Fruit fly (Drosophila melanogaster) whole organism, embryonic: ENCODE measurements around the gene Nf-YA.

Source experiments
- Bdp1 ChIP-seq: fragments of 200-800 bp; sonication (Bioruptor generic); optimal IDR thresholded peaks from 3 replicates; lab custom pipeline; 2016; ENCODE audit warnings: missing biosample characterization, missing genetic modification characterization
- CG10267 ChIP-seq: fragments of 200-800 bp; sonication (Bioruptor generic); optimal IDR thresholded peaks from 2 replicates; lab custom pipeline; 2018; ENCODE audit warnings: missing biosample characterization, mild to moderate bottlenecking, missing genetic modification characterization, moderate library complexity
- CG10321 ChIP-seq: fragments of 200-800 bp; sonication (Bioruptor generic); IDR thresholded peaks from 2 replicates; pipeline ENCODE4 v1.3.6; 2022; ENCODE audit warnings: missing biosample characterization, missing genetic modification characterization
- CG11504 ChIP-seq: fragments of 200-800 bp; sonication (Bioruptor generic); optimal IDR thresholded peaks from 3 replicates; lab custom pipeline; 2019; ENCODE audit warnings: missing biosample characterization, mild to moderate bottlenecking, missing genetic modification characterization, moderate library complexity
- CG11560 ChIP-seq: fragments of 200-800 bp; sonication (Bioruptor generic); IDR thresholded peaks from 3 replicates; pipeline ENCODE4 v1.3.6; 2022; ENCODE audit warnings: missing biosample characterization, missing genetic modification characterization
- CG12071 ChIP-seq: fragments of 200-800 bp; sonication (Bioruptor generic); optimal IDR thresholded peaks from 3 replicates; lab custom pipeline; 2018; ENCODE audit warnings: missing biosample characterization, mild to moderate bottlenecking, missing genetic modification characterization
- CG14014 ChIP-seq: fragments of 200-800 bp; sonication (Bioruptor generic); IDR thresholded peaks from 2 replicates; pipeline ENCODE4 v1.3.6; 2022; ENCODE audit warnings: missing biosample characterization, missing genetic modification characterization
- CG14050 ChIP-seq: fragments of 200-800 bp; sonication (Bioruptor generic); IDR thresholded peaks from 3 replicates; pipeline ENCODE4 v1.3.6; 2022; ENCODE audit warnings: missing biosample characterization, missing genetic modification characterization
- CG14860 ChIP-seq: fragments of 200-800 bp; sonication (Bioruptor generic); IDR thresholded peaks from 3 replicates; pipeline ENCODE4 v1.3.6; 2022; ENCODE audit warnings: missing biosample characterization, missing genetic modification characterization; ENCODE audit not compliant: partially characterized antibody
- CG15601 ChIP-seq: fragments of 200-800 bp; sonication (Bioruptor generic); optimal IDR thresholded peaks from 3 replicates; lab custom pipeline; 2019; ENCODE audit warnings: missing biosample characterization, mild to moderate bottlenecking, missing genetic modification characterization, moderate library complexity
- CG17361 ChIP-seq: fragments of 200-800 bp; sonication (Bioruptor generic); IDR thresholded peaks from 3 replicates; pipeline ENCODE4 v1.3.6; 2022; ENCODE audit warnings: missing biosample characterization, missing genetic modification characterization
- CG17568 ChIP-seq: fragments of 200-800 bp; sonication (Bioruptor generic); optimal IDR thresholded peaks from 2 replicates; lab custom pipeline; 2018; ENCODE audit warnings: missing biosample characterization, mild to moderate bottlenecking, missing genetic modification characterization, moderate library complexity
- CG17612 ChIP-seq: fragments of 200-800 bp; sonication (Bioruptor generic); IDR thresholded peaks from 2 replicates; pipeline ENCODE4 v1.3.6; 2022; ENCODE audit warnings: missing biosample characterization, missing genetic modification characterization
- CG17802 ChIP-seq: fragments of 200-800 bp; sonication (Bioruptor generic); optimal IDR thresholded peaks from 2 replicates; lab custom pipeline; 2018; ENCODE audit warnings: missing biosample characterization, mild to moderate bottlenecking, missing genetic modification characterization, moderate library complexity
- CG18619 ChIP-seq: fragments of 200-800 bp; sonication (Bioruptor generic); optimal IDR thresholded peaks from 3 replicates; lab custom pipeline; 2017; ENCODE audit warnings: missing biosample characterization, mild to moderate bottlenecking, missing genetic modification characterization
- CG2712 ChIP-seq: fragments of 200-800 bp; optimal IDR thresholded peaks from 3 replicates; lab custom pipeline; 2019; ENCODE audit warnings: missing biosample characterization, mild to moderate bottlenecking, missing genetic modification characterization, moderate library complexity
- CG3065 ChIP-seq: fragments of 200-800 bp; sonication (Bioruptor generic); optimal IDR thresholded peaks from 2 replicates; lab custom pipeline; 2016; ENCODE audit warnings: missing biosample characterization, missing genetic modification characterization
- CG31388 ChIP-seq: fragments of 200-800 bp; sonication (Bioruptor generic); optimal IDR thresholded peaks from 2 replicates; lab custom pipeline; 2016; ENCODE audit warnings: missing biosample characterization, missing genetic modification characterization
- CG4360 ChIP-seq: fragments of 200-800 bp; sonication (Bioruptor generic); IDR thresholded peaks from 2 replicates; pipeline ENCODE4 v1.3.6; 2022; ENCODE audit warnings: missing biosample characterization, missing genetic modification characterization
- CG43689 ChIP-seq: fragments of 200-800 bp; sonication (Bioruptor generic); IDR thresholded peaks from 2 replicates; pipeline ENCODE4 v1.3.6; 2022; ENCODE audit warnings: missing biosample characterization, missing genetic modification characterization
- CG4730 ChIP-seq: fragments of 200-800 bp; sonication (Bioruptor generic); IDR thresholded peaks from 2 replicates; pipeline ENCODE4 v1.3.6; 2022; ENCODE audit warnings: missing biosample characterization, missing genetic modification characterization
- CG9215 ChIP-seq: fragments of 200-800 bp; sonication (Bioruptor generic); IDR thresholded peaks from 2 replicates; pipeline ENCODE4 v1.3.6; 2022; ENCODE audit warnings: missing biosample characterization, missing genetic modification characterization
- CHES-1-like ChIP-seq: fragments of 200-800 bp; sonication (Bioruptor generic); optimal IDR thresholded peaks from 2 replicates; lab custom pipeline; 2016; ENCODE audit warnings: missing biosample characterization, missing genetic modification characterization
- Chrac-16 ChIP-seq: fragments of 200-800 bp; sonication (Bioruptor generic); optimal IDR thresholded peaks from 3 replicates; lab custom pipeline; 2016; ENCODE audit warnings: missing biosample characterization, missing genetic modification characterization
- Dbx ChIP-seq: fragments of 200-800 bp; sonication (Bioruptor generic); IDR thresholded peaks from 3 replicates; pipeline ENCODE4 v1.3.6; 2022; ENCODE audit warnings: missing biosample characterization, missing genetic modification characterization
- Dfd ChIP-seq, 2 experiments: fragments of >200 bp; optimal IDR thresholded peaks; 2 replicates each; lab custom pipeline; 2017; ENCODE audit warnings: missing biosample characterization in 2 of 2, missing genetic modification characterization in 2 of 2
- Doc2 ChIP-seq: fragments of 200-800 bp; sonication (Bioruptor generic); IDR thresholded peaks from 2 replicates; pipeline ENCODE4 v1.3.6; 2022; ENCODE audit warnings: missing biosample characterization, missing genetic modification characterization
- Dp ChIP-seq: fragments of 200-800 bp; sonication (Bioruptor generic); optimal IDR thresholded peaks from 2 replicates; lab custom pipeline; 2018; ENCODE audit warnings: missing biosample characterization, mild to moderate bottlenecking, missing genetic modification characterization, moderate library complexity
- Fer1 ChIP-seq: fragments of 200-800 bp; sonication (Bioruptor generic); optimal IDR thresholded peaks from 2 replicates; lab custom pipeline; 2017; ENCODE audit warnings: missing biosample characterization, mild to moderate bottlenecking, missing genetic modification characterization
- Hsf ChIP-seq: fragments of 200-800 bp; sonication (Bioruptor generic); optimal IDR thresholded peaks from 3 replicates; lab custom pipeline; 2016; ENCODE audit warnings: missing biosample characterization, missing genetic modification characterization
- Sry-δ ChIP-seq: fragments of 200-800 bp; sonication (Bioruptor generic); optimal IDR thresholded peaks from 2 replicates; lab custom pipeline; 2016; ENCODE audit warnings: missing biosample characterization, missing genetic modification characterization
- TFAM ChIP-seq: fragments of 200-800 bp; sonication (Bioruptor generic); optimal IDR thresholded peaks from 2 replicates; lab custom pipeline; 2017; ENCODE audit warnings: missing biosample characterization, missing genetic modification characterization, inconsistent platforms
- btn ChIP-seq: fragments of 200-800 bp; sonication (Bioruptor generic); optimal IDR thresholded peaks from 2 replicates; lab custom pipeline; 2016; ENCODE audit warnings: missing biosample characterization, missing genetic modification characterization
- cato ChIP-seq: fragments of 200-800 bp; sonication (Bioruptor generic); optimal IDR thresholded peaks from 2 replicates; lab custom pipeline; 2016; ENCODE audit warnings: missing biosample characterization, missing genetic modification characterization, borderline replicate concordance
- chn ChIP-seq: fragments of 200-800 bp; sonication (Bioruptor generic); optimal IDR thresholded peaks from 2 replicates; lab custom pipeline; 2016; ENCODE audit warnings: missing biosample characterization, missing genetic modification characterization
- ci ChIP-seq: fragments of 200-800 bp; sonication (Bioruptor generic); IDR thresholded peaks from 3 replicates; pipeline ENCODE4 v1.3.6; 2022; ENCODE audit warnings: missing biosample characterization, missing genetic modification characterization
- cwo ChIP-seq: fragments of 200-800 bp; sonication (Bioruptor generic); optimal IDR thresholded peaks from 3 replicates; lab custom pipeline; 2017; ENCODE audit warnings: missing biosample characterization, missing genetic modification characterization, mild to moderate bottlenecking, moderate library complexity, missing genetic modification reagents
- dmrt11E ChIP-seq: fragments of 200-800 bp; sonication (Bioruptor generic); optimal IDR thresholded peaks from 3 replicates; lab custom pipeline; 2018; ENCODE audit warnings: missing biosample characterization, mild to moderate bottlenecking, missing genetic modification characterization, moderate library complexity
- kni ChIP-seq: fragments of 200-800 bp; sonication (Bioruptor generic); optimal IDR thresholded peaks from 3 replicates; lab custom pipeline; 2017; ENCODE audit warnings: mild to moderate bottlenecking, missing biosample characterization, missing genetic modification reagents, missing genetic modification characterization
- lola ChIP-seq, 3 experiments: fragments of >200 bp in 2 of 3; fragments of 200-800 bp in 1 of 3; sonication (Bioruptor generic) in 1 of 3; optimal IDR thresholded peaks; 2 replicates each; lab custom pipeline; 2017 to 2019; ENCODE audit warnings: missing biosample characterization in 3 of 3, missing genetic modification characterization in 3 of 3, mild to moderate bottlenecking in 1 of 3, moderate library complexity in 1 of 3
- mld ChIP-seq: fragments of 200-800 bp; sonication (Bioruptor generic); IDR thresholded peaks from 3 replicates; pipeline ENCODE4 v1.3.6; 2022; ENCODE audit warnings: missing biosample characterization, missing genetic modification characterization; ENCODE audit not compliant: partially characterized antibody
- peb ChIP-seq: fragments of 200-800 bp; sonication (Bioruptor generic); IDR thresholded peaks from 2 replicates; pipeline ENCODE4 v1.3.6; 2022; ENCODE audit warnings: missing biosample characterization, missing genetic modification characterization
- pita ChIP-seq: fragments of 200-800 bp; sonication (Bioruptor generic); optimal IDR thresholded peaks from 2 replicates; lab custom pipeline; 2017; ENCODE audit warnings: missing biosample characterization, mild to moderate bottlenecking, missing genetic modification characterization
- pnt ChIP-seq: fragments of 200-800 bp; sonication (Bioruptor generic); optimal IDR thresholded peaks from 3 replicates; lab custom pipeline; 2016; ENCODE audit warnings: missing biosample characterization, missing genetic modification characterization
- sim ChIP-seq: fragments of 200-800 bp; sonication (Bioruptor generic); IDR thresholded peaks from 2 replicates; pipeline ENCODE4 v1.3.6; 2022; ENCODE audit warnings: missing biosample characterization, missing genetic modification characterization
- tio ChIP-seq: fragments of 200-800 bp; sonication (Bioruptor generic); optimal IDR thresholded peaks from 2 replicates; lab custom pipeline; 2017; ENCODE audit warnings: missing biosample characterization, missing genetic modification characterization, inconsistent platforms
- tna ChIP-seq: fragments of 200-800 bp; sonication (Bioruptor generic); IDR thresholded peaks from 2 replicates; pipeline ENCODE4 v1.3.6; 2022; ENCODE audit warnings: missing biosample characterization, missing genetic modification characterization; ENCODE audit not compliant: partially characterized antibody
- trh ChIP-seq: fragments of 200-800 bp; sonication (Bioruptor generic); optimal IDR thresholded peaks from 2 replicates; lab custom pipeline; 2016; ENCODE audit warnings: missing biosample characterization, missing genetic modification characterization

Nf-YA gene

DNA sequence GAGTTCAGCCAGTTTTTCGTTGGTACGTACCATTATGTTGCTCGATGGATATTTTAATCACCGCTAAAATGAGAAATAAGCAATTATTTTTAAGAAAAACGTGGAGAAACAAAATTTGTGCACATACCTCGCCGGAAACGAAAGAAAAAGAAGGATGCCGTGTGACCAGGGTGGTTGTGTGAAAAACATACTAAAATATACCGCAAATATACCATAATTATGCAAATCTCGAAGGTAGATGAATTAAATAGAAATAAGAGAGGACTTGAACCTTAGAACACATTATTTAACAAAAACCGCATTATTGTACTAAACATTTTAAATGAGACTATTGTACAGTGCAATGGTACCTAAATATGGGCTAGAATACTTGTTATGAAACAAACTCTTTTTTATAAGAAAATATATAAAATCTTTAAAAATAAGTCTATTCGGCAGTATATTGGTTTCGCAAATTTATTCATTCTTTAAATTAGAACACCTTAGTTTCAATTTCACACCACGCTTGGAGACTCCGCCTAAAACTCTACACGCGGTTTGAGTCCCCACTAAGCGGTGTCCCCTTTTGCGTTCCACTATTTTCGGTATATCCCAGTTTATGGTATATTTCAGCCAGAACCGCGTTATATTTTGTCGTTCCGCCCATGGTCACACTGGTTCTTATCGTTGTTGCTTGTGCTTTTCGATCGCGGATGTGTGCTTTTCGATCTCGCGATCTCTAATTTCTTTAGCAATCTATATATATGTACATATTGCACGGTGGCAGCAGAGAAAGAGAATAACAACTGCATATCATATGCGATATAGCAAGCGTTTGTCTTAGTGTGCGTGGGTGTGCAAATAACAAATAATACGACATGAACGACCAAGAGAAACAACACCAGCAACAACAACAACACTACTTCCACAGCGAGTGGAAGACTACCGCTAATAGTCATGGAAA lies 12.1 kb downstream of the Nf-YA start, which contains the start of the genes RpS17 and MTF-1 (continued):
- TF ChIP-seq dmrt11E (peak; percentile 44), Dfd (GFP tag; optimal IDR thresholded peaks at IDR 0.05; lab: Kevin White, UChicago) (no peak), CG12071 (peak; percentile 60), Doc2 (GFP tag; lab: Robert Waterston, UW) (no peak), CG2712 (tag; lab: Kevin White, UChicago) (peak; percentile 47), TFAM (GFP tag; lab: Kevin White, UChicago) (no peak), CG15601 (peak; percentile 63), CG17361 (GFP tag; lab: Robert Waterston, UW) (peak; percentile 64; the same call in 2 of the 3 replicates), CG4730 (GFP tag; lab: Robert Waterston, UW) (no peak), kni (GFP tag; lab: Kevin White, UChicago) (peak; percentile 22), chn (no peak), CG18619 (peak; percentile 52), Bdp1 (GFP tag; lab: Kevin White, UChicago) (peak; percentile 23), cato (no peak), peb (GFP tag; lab: Robert Waterston, UW) (no peak), CG10267 (tag; lab: Kevin White, UChicago) (peak; percentile 45), CG11504 (tag; lab: Kevin White, UChicago) (peak; percentile 34), pita (peak; percentile 90), mld (GFP tag; lab: Robert Waterston, UW) (no peak), Chrac-16 (GFP tag; lab: Kevin White, UChicago) (no peak), tio (GFP tag; lab: Kevin White, UChicago) (peak; percentile 47), CG10321 (peak; percentile 39; the same call in 1 of the 2 replicates), CG4360 (peak; percentile 87), pnt (GFP tag; lab: Kevin White, UChicago) (no peak), CG31388 (no peak), Dp (GFP tag; lab: Kevin White, UChicago) (peak; percentile 39), Hsf (GFP tag; lab: Kevin White, UChicago) (peak; percentile 63), trh (no peak), CG17612 (no peak), CG11560 (no peak), Sry-δ (GFP tag; lab: Kevin White, UChicago) (peak; percentile 28), Fer1 (GFP tag; lab: Kevin White, UChicago) (peak; percentile 61), ci (GFP tag; lab: Robert Waterston, UW) (peak; percentile 90), CG17568 (peak; percentile 78), tna (GFP tag; lab: Robert Waterston, UW) (peak; percentile 38; the same call in 1 of the 2 replicates), CG17802 (tag; lab: Kevin White, UChicago) (no peak), Dbx (GFP tag; lab: Robert Waterston, UW) (peak; percentile 34; the same call in 2 of the 3 replicates), CG14014 (peak; percentile 39; the same call in 1 of the 2 replicates), CG3065 (GFP tag; lab: Kevin White, UChicago) (no peak), sim (GFP tag; lab: Robert Waterston, UW) (0 out of 2 replicates have a peak, but pooled peaks have one; percentile 16), CG14050 (GFP tag; lab: Robert Waterston, UW) (peak; percentile 42; the same call in 2 of the 3 replicates), CG43689 (GFP tag; lab: Robert Waterston, UW) (no peak), CG14860 (GFP tag; lab: Robert Waterston, UW) (no peak), btn (no peak), cwo (GFP tag; lab: Kevin White, UChicago) (peak; percentile 7), lola (GFP tag; optimal IDR thresholded peaks at IDR 0.05; lab: Kevin White, UChicago) (no peak), CG9215 (GFP tag; lab: Robert Waterston, UW) (no peak), CHES-1-like (GFP tag; lab: Kevin White, UChicago) (peak; percentile 43)
